Worm (Caenorhabditis elegans) whole organism, L2 larva: ENCODE results near the gene W02A2.9.

ENCODE experiments used
- C34F6.9 ChIP-seq: fragments of 150-350 bp; optimal IDR thresholded peaks from 2 replicates; lab custom pipeline; 2014; ENCODE audit warnings: missing biosample characterization, missing genetic modification characterization
- F13H6.1 ChIP-seq: sonication (generic microtip); optimal IDR thresholded peaks from 2 replicates; lab custom pipeline; 2016; ENCODE audit warnings: missing genetic modification characterization, missing compliant biosample characterization
- R02D3.7 ChIP-seq: fragments of 150-350 bp; optimal IDR thresholded peaks from 2 replicates; lab custom pipeline; 2014; ENCODE audit warnings: missing biosample characterization, missing genetic modification characterization
- Y55F3AM.14 ChIP-seq: fragments of 200-800 bp; sonication (Bioruptor generic); optimal IDR thresholded peaks from 2 replicates; lab custom pipeline; 2018; ENCODE audit warnings: mild to moderate bottlenecking, missing genetic modification characterization, missing compliant biosample characterization
- ZK546.5 ChIP-seq: sonication (generic microtip); optimal IDR thresholded peaks from 2 replicates; lab custom pipeline; 2017; ENCODE audit warnings: missing biosample characterization, missing genetic modification characterization
- alr-1 ChIP-seq: fragments of 150-350 bp; optimal IDR thresholded peaks from 2 replicates; lab custom pipeline; 2014; ENCODE audit warnings: missing biosample characterization, missing genetic modification characterization
- aly-2 ChIP-seq: fragments of 150-350 bp; optimal IDR thresholded peaks from 2 replicates; lab custom pipeline; 2014; ENCODE audit warnings: missing biosample characterization, missing genetic modification characterization
- ama-1 ChIP-seq: fragments of 150-350 bp; optimal IDR thresholded peaks from 2 replicates; lab custom pipeline; 2018; ENCODE audit warnings: inconsistent platforms
- blmp-1 ChIP-seq: sonication (generic microtip); optimal IDR thresholded peaks from 2 replicates; lab custom pipeline; 2017; ENCODE audit warnings: missing genetic modification characterization, mild to moderate bottlenecking, missing compliant biosample characterization, antibody characterized with exemption, moderate library complexity; ENCODE audit not compliant: insufficient read depth
- ceh-16 ChIP-seq: fragments of 150-350 bp; optimal IDR thresholded peaks from 2 replicates; lab custom pipeline; 2014; ENCODE audit warnings: missing biosample characterization, missing genetic modification characterization
- ceh-82 ChIP-seq: fragments of 150-350 bp; optimal IDR thresholded peaks from 2 replicates; lab custom pipeline; 2014; ENCODE audit warnings: missing biosample characterization, missing genetic modification characterization
- crh-2 ChIP-seq: sonication (generic microtip); optimal IDR thresholded peaks from 2 replicates; lab custom pipeline; 2017; ENCODE audit warnings: missing biosample characterization, missing genetic modification characterization
- dmd-4 ChIP-seq: sonication (generic microtip); optimal IDR thresholded peaks from 2 replicates; lab custom pipeline; 2017; ENCODE audit warnings: missing biosample characterization, missing genetic modification characterization
- egl-27 ChIP-seq: sonication (generic microtip); optimal IDR thresholded peaks from 3 replicates; lab custom pipeline; 2017; ENCODE audit warnings: missing biosample characterization, missing genetic modification reagents, missing genetic modification characterization
- elt-1 ChIP-seq: fragments of 150-350 bp; optimal IDR thresholded peaks from 2 replicates; lab custom pipeline; 2014; ENCODE audit warnings: missing biosample characterization, missing genetic modification characterization
- elt-3 ChIP-seq: sonication (generic microtip); optimal IDR thresholded peaks from 2 replicates; lab custom pipeline; 2017; ENCODE audit warnings: missing biosample characterization, missing genetic modification characterization
- fos-1 ChIP-seq: fragments of 150-350 bp; optimal IDR thresholded peaks from 2 replicates; lab custom pipeline; 2014; ENCODE audit warnings: missing biosample characterization, missing genetic modification characterization
- gmeb-1 ChIP-seq: fragments of 150-350 bp; optimal IDR thresholded peaks from 2 replicates; lab custom pipeline; 2014; ENCODE audit warnings: missing biosample characterization, missing genetic modification characterization
- lin-11 ChIP-seq: fragments of 150-350 bp; sonication (generic microtip); optimal IDR thresholded peaks from 2 replicates; lab custom pipeline; 2014; ENCODE audit warnings: missing biosample characterization, missing genetic modification characterization, inconsistent platforms, mixed read lengths
- lin-13 ChIP-seq: fragments of 150-350 bp; optimal IDR thresholded peaks from 2 replicates; lab custom pipeline; 2014; ENCODE audit warnings: missing biosample characterization, missing genetic modification reagents, missing genetic modification characterization
- lin-39 ChIP-seq: fragments of 150-350 bp; optimal IDR thresholded peaks from 2 replicates; lab custom pipeline; 2014; ENCODE audit warnings: missing biosample characterization, missing genetic modification reagents, missing genetic modification characterization
- lsy-2 ChIP-seq, 2 experiments: fragments of 150-350 bp in 1 of 2; sonication (generic microtip) in 1 of 2; optimal IDR thresholded peaks; 2 replicates each; lab custom pipeline; 2014 to 2017; ENCODE audit warnings: missing biosample characterization in 2 of 2, missing genetic modification characterization in 2 of 2
- mbf-1 ChIP-seq: sonication (generic microtip); optimal IDR thresholded peaks from 2 replicates; lab custom pipeline; 2017; ENCODE audit warnings: missing biosample characterization, missing genetic modification characterization
- mdl-1 ChIP-seq, 2 experiments: fragments of 150-350 bp in 1 of 2; sonication (generic microtip) in 1 of 2; optimal IDR thresholded peaks; 2 replicates each; lab custom pipeline; 2017; ENCODE audit warnings: missing biosample characterization in 2 of 2, missing genetic modification characterization in 2 of 2
- nhr-10 ChIP-seq: sonication (generic microtip); optimal IDR thresholded peaks from 2 replicates; lab custom pipeline; 2017; ENCODE audit warnings: missing biosample characterization, missing genetic modification characterization
- nhr-11 ChIP-seq: fragments of 150-350 bp; optimal IDR thresholded peaks from 2 replicates; lab custom pipeline; 2014; ENCODE audit warnings: missing biosample characterization, missing genetic modification characterization
- nhr-12 ChIP-seq: fragments of 150-350 bp; optimal IDR thresholded peaks from 2 replicates; lab custom pipeline; 2014; ENCODE audit warnings: missing biosample characterization, missing genetic modification characterization
- nhr-129 ChIP-seq: fragments of 150-350 bp; optimal IDR thresholded peaks from 2 replicates; lab custom pipeline; 2014; ENCODE audit warnings: missing biosample characterization, missing genetic modification characterization
- nhr-21 ChIP-seq: fragments of 150-350 bp; optimal IDR thresholded peaks from 2 replicates; lab custom pipeline; 2014; ENCODE audit warnings: missing biosample characterization, missing genetic modification characterization
- nhr-23 ChIP-seq: fragments of 150-350 bp; optimal IDR thresholded peaks from 2 replicates; lab custom pipeline; 2014; ENCODE audit warnings: missing biosample characterization, missing genetic modification reagents, missing genetic modification characterization
- nhr-237 ChIP-seq: fragments of 150-350 bp; optimal IDR thresholded peaks from 2 replicates; lab custom pipeline; 2014; ENCODE audit warnings: missing biosample characterization, missing genetic modification characterization
- nhr-25 ChIP-seq: fragments of 150-350 bp; sonication (generic microtip); optimal IDR thresholded peaks from 3 replicates; lab custom pipeline; 2014; ENCODE audit warnings: missing biosample characterization, missing genetic modification characterization
- nhr-6 ChIP-seq: fragments of 150-350 bp; optimal IDR thresholded peaks from 2 replicates; lab custom pipeline; 2014; ENCODE audit warnings: missing biosample characterization, missing genetic modification characterization
- nhr-77 ChIP-seq: fragments of 150-350 bp; optimal IDR thresholded peaks from 2 replicates; lab custom pipeline; 2014; ENCODE audit warnings: missing biosample characterization, missing genetic modification characterization
- peb-1 ChIP-seq: fragments of 150-350 bp; optimal IDR thresholded peaks from 2 replicates; lab custom pipeline; 2014; ENCODE audit warnings: missing biosample characterization, missing genetic modification characterization
- sma-3 ChIP-seq: sonication (generic microtip); optimal IDR thresholded peaks from 2 replicates; lab custom pipeline; 2016; ENCODE audit warnings: missing genetic modification reagents, missing genetic modification characterization, missing compliant biosample characterization
- sma-9 ChIP-seq, 2 experiments: fragments of 150-350 bp in 1 of 2; sonication (generic microtip) in 1 of 2; optimal IDR thresholded peaks; 2 replicates each; lab custom pipeline; 2014 to 2016; ENCODE audit warnings: missing genetic modification characterization in 2 of 2, mild to moderate bottlenecking in 1 of 2, missing biosample characterization in 1 of 2, missing compliant biosample characterization in 1 of 2, missing genetic modification reagents in 1 of 2, moderate library complexity in 1 of 2
- snpc-4 ChIP-seq: fragments of 150-350 bp; optimal IDR thresholded peaks from 2 replicates; lab custom pipeline; 2014; ENCODE audit warnings: missing biosample characterization, missing genetic modification characterization
- unc-39 ChIP-seq: fragments of 150-350 bp; optimal IDR thresholded peaks from 2 replicates; lab custom pipeline; 2014; ENCODE audit warnings: missing biosample characterization, missing genetic modification characterization
- unc-55 ChIP-seq: fragments of 150-350 bp; sonication (generic microtip); optimal IDR thresholded peaks from 3 replicates; lab custom pipeline; 2014; ENCODE audit warnings: missing biosample characterization, missing genetic modification reagents, missing genetic modification characterization
- zag-1 ChIP-seq: fragments of 150-350 bp; optimal IDR thresholded peaks from 2 replicates; lab custom pipeline; 2014; ENCODE audit warnings: missing biosample characterization, missing genetic modification characterization
- ztf-1 ChIP-seq: fragments of 200-800 bp; sonication (Bioruptor generic); conservative IDR thresholded peaks from 2 replicates; pipeline ENCODE4 v1.3.6; 2022; ENCODE audit warnings: missing genetic modification characterization, missing compliant biosample characterization
- ztf-11 ChIP-seq: sonication (generic microtip); optimal IDR thresholded peaks from 2 replicates; lab custom pipeline; 2017; ENCODE audit warnings: missing biosample characterization, missing genetic modification characterization
- ztf-4 ChIP-seq: fragments of 150-350 bp; optimal IDR thresholded peaks from 2 replicates; lab custom pipeline; 2014; ENCODE audit warnings: missing biosample characterization, missing genetic modification characterization

W02A2.9 gene

ce11 chrIV:13381823-13382222 is 34.4 kb downstream of the W02A2.9 start, which contains the start of gene emc-3:
Gene emc-3, minus strand, starts transcription at chrIV:13381923.
- TF ChIP-seq mdl-1 (tag; optimal IDR thresholded peaks at IDR 0.05; lab: Kevin White, UChicago) = no peak
- no peak for TF ChIP-seq nhr-25 (tag; lab: Kevin White, UChicago)
- no peak for TF ChIP-seq crh-2 (tag; lab: Kevin White, UChicago)
- TF ChIP-seq ztf-4 (tag; lab: Kevin White, UChicago) = no peak
- no peak for TF ChIP-seq aly-2 (tag; lab: Kevin White, UChicago)
- TF ChIP-seq peb-1 = no peak
- no peak for TF ChIP-seq fos-1 (tag; lab: Kevin White, UChicago)
- TF ChIP-seq nhr-237 (tag; lab: Kevin White, UChicago) = no peak
- no peak for TF ChIP-seq nhr-129 (tag; lab: Kevin White, UChicago)
- TF ChIP-seq lin-39 = no peak
- no peak for TF ChIP-seq ztf-11 (tag; lab: Kevin White, UChicago)
- no peak for TF ChIP-seq zag-1 (tag; lab: Kevin White, UChicago)
- TF ChIP-seq sma-9 (GFP tag; optimal IDR thresholded peaks at IDR 0.05; lab: Kevin White, UChicago) = no peak
- no peak for TF ChIP-seq sma-9 (tag; optimal IDR thresholded peaks at IDR 0.05; lab: Kevin White, UChicago)
- no peak for TF ChIP-seq ama-1
- TF ChIP-seq ztf-1 (GFP tag; lab: Robert Waterston, UW) = no peak
- no peak for TF ChIP-seq elt-3 (tag; lab: Kevin White, UChicago)
- TF ChIP-seq nhr-6 = no peak
- no peak for TF ChIP-seq nhr-10
- TF ChIP-seq C34F6.9 (tag; lab: Kevin White, UChicago) = no peak

ce11 chrIV:13383763-13384436 is 36.4 kb downstream of the W02A2.9 start, which contains the start of gene rab-19:
Gene rab-19, minus strand, starts transcription at chrIV:13384386.
- TF ChIP-seq lsy-2 (tag; optimal IDR thresholded peaks at IDR 0.05; lab: Kevin White, UChicago) = peak in 1 of 2 experiments; percentile 35
- peak; percentile 37 for TF ChIP-seq C34F6.9 (tag; lab: Kevin White, UChicago)
- TF ChIP-seq lin-11 (tag; lab: Kevin White, UChicago) = peak; percentile 37
- TF ChIP-seq nhr-129 (tag; lab: Kevin White, UChicago) = peak; percentile 87
- TF ChIP-seq sma-9 (GFP tag; optimal IDR thresholded peaks at IDR 0.05; lab: Kevin White, UChicago) = no peak
- TF ChIP-seq sma-9 (tag; optimal IDR thresholded peaks at IDR 0.05; lab: Kevin White, UChicago) = no peak
- TF ChIP-seq nhr-237 (tag; lab: Kevin White, UChicago) = no peak

ce11 chrIV:13386043-13386442 is 38.6 kb downstream of the W02A2.9 start, which contains the start of the genes Y62E10A.20, Y62E10A.23 and mdt-9:
Gene Y62E10A.20, minus strand, starts transcription at chrIV:13386091.
Gene Y62E10A.23, plus strand, starts transcription at chrIV:13386324.
Gene mdt-9, plus strand, starts transcription at chrIV:13386380.
- TF ChIP-seq lin-13 = peak; percentile 78
- TF ChIP-seq ZK546.5 = no peak
- TF ChIP-seq unc-39 = no peak
- no peak for TF ChIP-seq nhr-23
- TF ChIP-seq unc-55 (GFP tag; lab: Kevin White, UChicago) = peak; percentile 95
- TF ChIP-seq nhr-77 (tag; lab: Kevin White, UChicago) = no peak
- peak; percentile 76 for TF ChIP-seq nhr-25 (tag; lab: Kevin White, UChicago)
- no peak for TF ChIP-seq mbf-1 (tag; lab: Kevin White, UChicago)
- TF ChIP-seq dmd-4 (tag; lab: Kevin White, UChicago) = no peak
- TF ChIP-seq sma-3 (GFP tag; lab: Kevin White, UChicago) = peak; percentile 58
- peak; percentile 36 for TF ChIP-seq alr-1
- peak; percentile 51 for TF ChIP-seq nhr-6
- peak; percentile 78 for TF ChIP-seq snpc-4 (tag; lab: Kevin White, UChicago)
- TF ChIP-seq Y55F3AM.14 = no peak
- TF ChIP-seq gmeb-1 (tag; lab: Kevin White, UChicago) = peak; percentile 79
- TF ChIP-seq lin-11 (tag; lab: Kevin White, UChicago) = peak; percentile 73
- TF ChIP-seq nhr-12 = no peak
- peak; percentile 98 for TF ChIP-seq nhr-129 (tag; lab: Kevin White, UChicago)
- no peak for TF ChIP-seq nhr-11 (tag; lab: Kevin White, UChicago)
- TF ChIP-seq fos-1 (tag; lab: Kevin White, UChicago) = peak; percentile 32
- TF ChIP-seq nhr-10 = no peak
- TF ChIP-seq lin-39 = no peak
- peak; percentile 86 for TF ChIP-seq crh-2 (tag; lab: Kevin White, UChicago)
- no peak for TF ChIP-seq blmp-1 (tag; lab: Kevin White, UChicago)
- no peak for TF ChIP-seq ama-1
- peak; percentile 51 for TF ChIP-seq F13H6.1 (tag; lab: Kevin White, UChicago)
- TF ChIP-seq zag-1 (tag; lab: Kevin White, UChicago) = no peak
- no peak for TF ChIP-seq mdl-1 (tag; optimal IDR thresholded peaks at IDR 0.05; lab: Kevin White, UChicago)
- TF ChIP-seq ceh-16 (tag; lab: Kevin White, UChicago) = no peak
- peak; percentile 50 for TF ChIP-seq egl-27 (tag; lab: Kevin White, UChicago)
- no peak for TF ChIP-seq ztf-11 (tag; lab: Kevin White, UChicago)
- TF ChIP-seq elt-1 (tag; lab: Kevin White, UChicago) = no peak
- TF ChIP-seq nhr-237 (tag; lab: Kevin White, UChicago) = no peak
- no peak for TF ChIP-seq aly-2 (tag; lab: Kevin White, UChicago)
- no peak for TF ChIP-seq R02D3.7 (tag; lab: Kevin White, UChicago)
- TF ChIP-seq sma-9 (GFP tag; optimal IDR thresholded peaks at IDR 0.05; lab: Kevin White, UChicago) = peak; percentile 71
- no peak for TF ChIP-seq sma-9 (tag; optimal IDR thresholded peaks at IDR 0.05; lab: Kevin White, UChicago)
- TF ChIP-seq nhr-21 (tag; lab: Kevin White, UChicago) = peak; percentile 58
- TF ChIP-seq ceh-82 = no peak
- no peak for TF ChIP-seq ztf-1 (GFP tag; lab: Robert Waterston, UW)
- no peak for TF ChIP-seq peb-1
- TF ChIP-seq ztf-4 (tag; lab: Kevin White, UChicago) = peak; percentile 56
- peak; percentile 45 to 86 for TF ChIP-seq lsy-2 (tag; optimal IDR thresholded peaks at IDR 0.05; lab: Kevin White, UChicago)
